1 fruit fly cellular context compared by ENCODE assay signal in the genomic region with DNA sequence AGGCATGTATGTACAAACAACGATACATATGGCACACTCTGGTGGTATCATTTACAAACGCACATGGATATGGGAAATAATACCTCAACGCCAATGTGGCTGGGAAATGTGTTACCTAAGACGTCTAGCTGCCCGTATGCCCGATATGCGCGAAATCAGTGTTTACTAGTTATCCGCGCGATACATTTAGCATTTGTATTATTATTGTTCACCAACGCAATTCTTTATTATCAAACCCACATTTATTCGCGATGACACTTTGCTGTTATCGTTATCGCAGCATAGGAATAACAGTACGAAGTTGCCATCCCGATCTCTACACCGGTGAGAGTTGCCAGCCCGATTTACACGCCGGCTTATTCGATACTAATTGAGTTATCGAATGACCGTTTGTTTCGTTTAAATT.
TF ChIP-seq lines count a peak whose summit lies in the region.

A gene (minus strand): TSS at position 294 of the 406 bp plus-strand sequence.

TF ChIP-seq in whole organism, embryonic, 481 proteins besides CTCF, POLR2A, EP300 and RAD21 (continued from another document and continues in another):
- TF ChIP-seq CG18619 (GFP tag; optimal IDR thresholded peaks at IDR 0.05; lab: Kevin White, UChicago): no peak
- TF ChIP-seq Aef1 (GFP tag; IDR thresholded peaks at IDR 0.05; lab: Robert Waterston, UW): no peak
- no peak for TF ChIP-seq Vsx1 (GFP tag; optimal IDR thresholded peaks at IDR 0.05; lab: Kevin White, UChicago)
- TF ChIP-seq CG12219 (GFP tag; optimal IDR thresholded peaks at IDR 0.05; lab: Kevin White, UChicago): no peak
- TF ChIP-seq Nf-YC (tag; optimal IDR thresholded peaks at IDR 0.05; lab: Kevin White, UChicago): no peak
- TF ChIP-seq CG4617 (GFP tag; optimal IDR thresholded peaks at IDR 0.05; lab: Kevin White, UChicago; ENCODE audit: borderline replicate concordance): peak; percentile 63
- TF ChIP-seq Opbp (GFP tag; IDR thresholded peaks at IDR 0.05; lab: Robert Waterston, UW; ENCODE audit: partially characterized antibody): no peak; the same call in 1 of the 3 replicates
- no peak for TF ChIP-seq CG10565 (GFP tag; optimal IDR thresholded peaks at IDR 0.05; lab: Kevin White, UChicago)
- TF ChIP-seq CG4424 (GFP tag; optimal IDR thresholded peaks at IDR 0.05; lab: Kevin White, UChicago): peak; percentile 29
- TF ChIP-seq mam (GFP tag; optimal IDR thresholded peaks at IDR 0.05; lab: Kevin White, UChicago): no peak
- TF ChIP-seq CG31224 (GFP tag; IDR thresholded peaks at IDR 0.05; lab: Robert Waterston, UW): no peak
- TF ChIP-seq cg (GFP tag; optimal IDR thresholded peaks at IDR 0.05; lab: Kevin White, UChicago): peak; percentile 15
- no peak for TF ChIP-seq CG15601 (tag; optimal IDR thresholded peaks at IDR 0.05; lab: Kevin White, UChicago)
- no peak for TF ChIP-seq crol (GFP tag; IDR thresholded peaks at IDR 0.05; lab: Robert Waterston, UW)
- no peak for TF ChIP-seq Oaz (GFP tag; IDR thresholded peaks at IDR 0.05; lab: Robert Waterston, UW)
- no peak for TF ChIP-seq dati (GFP tag; IDR thresholded peaks at IDR 0.05; lab: Robert Waterston, UW)
- no peak for TF ChIP-seq bowl (GFP tag; IDR thresholded peaks at IDR 0.05; lab: Robert Waterston, UW)
- TF ChIP-seq Bgb (GFP tag; IDR thresholded peaks at IDR 0.05; lab: Robert Waterston, UW; ENCODE audit: partially characterized antibody): peak; percentile 77
- TF ChIP-seq mirr (GFP tag; optimal IDR thresholded peaks at IDR 0.05; lab: Kevin White, UChicago): no peak
- no peak for TF ChIP-seq wdn (GFP tag; IDR thresholded peaks at IDR 0.05; lab: Robert Waterston, UW)
- TF ChIP-seq Atf6 (GFP tag; IDR thresholded peaks at IDR 0.05; lab: Robert Waterston, UW): 0 out of 2 replicates have a peak, but pooled peaks have one; percentile 12
- TF ChIP-seq cwo (GFP tag; optimal IDR thresholded peaks at IDR 0.05; lab: Kevin White, UChicago): no peak
- TF ChIP-seq CG14965 (GFP tag; optimal IDR thresholded peaks at IDR 0.05; lab: Kevin White, UChicago; ENCODE audit: borderline replicate concordance): no peak
- no peak for TF ChIP-seq Poxn (GFP tag; IDR thresholded peaks at IDR 0.05; lab: Robert Waterston, UW)
- TF ChIP-seq ems (GFP tag; optimal IDR thresholded peaks at IDR 0.05; lab: Kevin White, UChicago): no peak
- TF ChIP-seq cad (GFP tag; optimal IDR thresholded peaks at IDR 0.05; lab: Kevin White, UChicago): no peak
- no peak for TF ChIP-seq CG14441 (GFP tag; IDR thresholded peaks at IDR 0.05; lab: Robert Waterston, UW)
- no peak for TF ChIP-seq hb (GFP tag; IDR thresholded peaks at IDR 0.05; lab: Robert Waterston, UW; ENCODE audit: partially characterized antibody)
- TF ChIP-seq CG15073 (GFP tag; optimal IDR thresholded peaks at IDR 0.05; lab: Kevin White, UChicago): no peak
- TF ChIP-seq CG1603 (tag; optimal IDR thresholded peaks at IDR 0.05; lab: Kevin White, UChicago): peak; percentile 83
- no peak for TF ChIP-seq pros (GFP tag; optimal IDR thresholded peaks at IDR 0.05; lab: Kevin White, UChicago)
- TF ChIP-seq NK7.1 (GFP tag; optimal IDR thresholded peaks at IDR 0.05; lab: Kevin White, UChicago): no peak
- no peak for TF ChIP-seq Dad (GFP tag; optimal IDR thresholded peaks at IDR 0.05; lab: Kevin White, UChicago)
- no peak for TF ChIP-seq CG2875 (GFP tag; optimal IDR thresholded peaks at IDR 0.05; lab: Kevin White, UChicago)
- no peak for TF ChIP-seq ap (GFP tag; IDR thresholded peaks at IDR 0.05; lab: Robert Waterston, UW)
- no peak for TF ChIP-seq CG17385 (GFP tag; optimal IDR thresholded peaks at IDR 0.05; lab: Kevin White, UChicago)
- no peak for TF ChIP-seq insv (GFP tag; optimal IDR thresholded peaks at IDR 0.05; lab: Kevin White, UChicago)
- TF ChIP-seq E2f2 (GFP tag; IDR thresholded peaks at IDR 0.05; lab: Robert Waterston, UW): peak; percentile 74
- no peak for TF ChIP-seq CG12236 (GFP tag; optimal IDR thresholded peaks at IDR 0.05; lab: Kevin White, UChicago)
- peak; percentile 38 for TF ChIP-seq lilli (GFP tag; optimal IDR thresholded peaks at IDR 0.05; lab: Kevin White, UChicago)
- no peak for TF ChIP-seq Sry-β (GFP tag; optimal IDR thresholded peaks at IDR 0.05; lab: Kevin White, UChicago)
- TF ChIP-seq pita (GFP tag; optimal IDR thresholded peaks at IDR 0.05; lab: Kevin White, UChicago): no peak
- TF ChIP-seq CG11398 (GFP tag; optimal IDR thresholded peaks at IDR 0.05; lab: Kevin White, UChicago): no peak
- TF ChIP-seq ab (GFP tag; optimal IDR thresholded peaks at IDR 0.05; lab: Kevin White, UChicago): no peak
- TF ChIP-seq CG1529 (GFP tag; optimal IDR thresholded peaks at IDR 0.05; lab: Kevin White, UChicago): no peak
- TF ChIP-seq usp (GFP tag; optimal IDR thresholded peaks at IDR 0.05; lab: Kevin White, UChicago): no peak
- TF ChIP-seq tio (GFP tag; optimal IDR thresholded peaks at IDR 0.05; lab: Kevin White, UChicago): no peak
- TF ChIP-seq gce (GFP tag; IDR thresholded peaks at IDR 0.05; lab: Robert Waterston, UW): no peak
- no peak for TF ChIP-seq ase (GFP tag; IDR thresholded peaks at IDR 0.05; lab: Robert Waterston, UW)
- TF ChIP-seq croc (GFP tag; conservative IDR thresholded peaks at IDR 0.05; lab: Robert Waterston, UW): no peak
- TF ChIP-seq jigr1 (GFP tag; IDR thresholded peaks at IDR 0.05; lab: Robert Waterston, UW): no peak
- TF ChIP-seq pb (GFP tag; optimal IDR thresholded peaks at IDR 0.05; lab: Kevin White, UChicago): no peak
- no peak for TF ChIP-seq tll (GFP tag; optimal IDR thresholded peaks at IDR 0.05; lab: Kevin White, UChicago)
- TF ChIP-seq slou (GFP tag; optimal IDR thresholded peaks at IDR 0.05; lab: Kevin White, UChicago): no peak
- TF ChIP-seq CG10267 (tag; optimal IDR thresholded peaks at IDR 0.05; lab: Kevin White, UChicago): peak; percentile 52
- no peak for TF ChIP-seq CG8089 (GFP tag; optimal IDR thresholded peaks at IDR 0.05; lab: Kevin White, UChicago)
- no peak for TF ChIP-seq CG8388 (GFP tag; optimal IDR thresholded peaks at IDR 0.05; lab: Kevin White, UChicago)
- no peak for TF ChIP-seq CG13775 (GFP tag; optimal IDR thresholded peaks at IDR 0.05; lab: Kevin White, UChicago)
- TF ChIP-seq CG7786 (GFP tag; optimal IDR thresholded peaks at IDR 0.05; lab: Kevin White, UChicago): no peak
- TF ChIP-seq nerfin-2 (GFP tag; IDR thresholded peaks at IDR 0.05; lab: Robert Waterston, UW; ENCODE audit: partially characterized antibody): peak; percentile 58; the same call in 1 of the 2 replicates
- peak; percentile 42 for TF ChIP-seq her (GFP tag; optimal IDR thresholded peaks at IDR 0.05; lab: Kevin White, UChicago)
- TF ChIP-seq BEAF-32 (GFP tag; optimal IDR thresholded peaks at IDR 0.05; lab: Kevin White, UChicago): peak; percentile 65
- no peak for TF ChIP-seq Side (GFP tag; optimal IDR thresholded peaks at IDR 0.05; lab: Kevin White, UChicago)
- no peak for TF ChIP-seq vvl (GFP tag; IDR thresholded peaks at IDR 0.05; lab: Robert Waterston, UW)
- no peak for TF ChIP-seq toy (GFP tag; IDR thresholded peaks at IDR 0.05; lab: Robert Waterston, UW)
- TF ChIP-seq CG12104 (GFP tag; optimal IDR thresholded peaks at IDR 0.05; lab: Kevin White, UChicago): no peak
- no peak for TF ChIP-seq CG10274 (GFP tag; optimal IDR thresholded peaks at IDR 0.05; lab: Kevin White, UChicago)
- no peak for TF ChIP-seq ara (GFP tag; IDR thresholded peaks at IDR 0.05; lab: Robert Waterston, UW)
- no peak for TF ChIP-seq Rx (GFP tag; IDR thresholded peaks at IDR 0.05; lab: Robert Waterston, UW)
- no peak for TF ChIP-seq chif (GFP tag; optimal IDR thresholded peaks at IDR 0.05; lab: Kevin White, UChicago)
- TF ChIP-seq sr (GFP tag; IDR thresholded peaks at IDR 0.05; lab: Robert Waterston, UW): no peak
- TF ChIP-seq luna (GFP tag; optimal IDR thresholded peaks at IDR 0.05; lab: Kevin White, UChicago): no peak
- peak; percentile 91 for TF ChIP-seq CG30020 (tag; optimal IDR thresholded peaks at IDR 0.05; lab: Kevin White, UChicago)
- no peak for TF ChIP-seq CG6813 (GFP tag; optimal IDR thresholded peaks at IDR 0.05; lab: Kevin White, UChicago)
- TF ChIP-seq crp (GFP tag; optimal IDR thresholded peaks at IDR 0.05; lab: Kevin White, UChicago): no peak
- TF ChIP-seq CG3847 (GFP tag; IDR thresholded peaks at IDR 0.05; lab: Robert Waterston, UW): no peak; the same call in 1 of the 2 replicates
- TF ChIP-seq CG10462 (GFP tag; optimal IDR thresholded peaks at IDR 0.05; lab: Kevin White, UChicago): no peak
- TF ChIP-seq dpn (GFP tag; optimal IDR thresholded peaks at IDR 0.05; lab: Kevin White, UChicago): no peak
- no peak for TF ChIP-seq Nf-YB (GFP tag; optimal IDR thresholded peaks at IDR 0.05; lab: Kevin White, UChicago)
- no peak for TF ChIP-seq H2.0 (GFP tag; IDR thresholded peaks at IDR 0.05; lab: Robert Waterston, UW)
- peak; percentile 97 for TF ChIP-seq stwl (tag; optimal IDR thresholded peaks at IDR 0.05; lab: Kevin White, UChicago)
- peak; percentile 67 for TF ChIP-seq CG14710 (tag; optimal IDR thresholded peaks at IDR 0.05; lab: Kevin White, UChicago)
- peak; percentile 50; the same call in 1 of the 3 replicates for TF ChIP-seq Doc3 (GFP tag; IDR thresholded peaks at IDR 0.05; lab: Robert Waterston, UW; ENCODE audit: partially characterized antibody)
- TF ChIP-seq vnd (GFP tag; IDR thresholded peaks at IDR 0.05; lab: Robert Waterston, UW; ENCODE audit: partially characterized antibody): no peak
- TF ChIP-seq zen (tag; optimal IDR thresholded peaks at IDR 0.05; lab: Kevin White, UChicago): no peak
- no peak for TF ChIP-seq CG15269 (tag; optimal IDR thresholded peaks at IDR 0.05; lab: Kevin White, UChicago)
- no peak for TF ChIP-seq ftz-f1 (GFP tag; optimal IDR thresholded peaks at IDR 0.05; lab: Kevin White, UChicago)
- peak; percentile 0 for TF ChIP-seq Spps (tag; optimal IDR thresholded peaks at IDR 0.05; lab: Kevin White, UChicago)
- peak; percentile 62 for TF ChIP-seq YL-1 (GFP tag; optimal IDR thresholded peaks at IDR 0.05; lab: Kevin White, UChicago)
- TF ChIP-seq HLH4C (GFP tag; IDR thresholded peaks at IDR 0.05; lab: Robert Waterston, UW; ENCODE audit: partially characterized antibody): peak; percentile 80
- TF ChIP-seq CG11696 (GFP tag; IDR thresholded peaks at IDR 0.05; lab: Robert Waterston, UW): no peak
- no peak for TF ChIP-seq peb (GFP tag; IDR thresholded peaks at IDR 0.05; lab: Robert Waterston, UW)
- no peak for TF ChIP-seq Jarid2 (GFP tag; optimal IDR thresholded peaks at IDR 0.05; lab: Kevin White, UChicago)
- TF ChIP-seq Sin3A (optimal IDR thresholded peaks at IDR 0.05; lab: Kevin White, UChicago): peak; percentile 17
- no peak for TF ChIP-seq CG4730 (GFP tag; IDR thresholded peaks at IDR 0.05; lab: Robert Waterston, UW)
- TF ChIP-seq CG2129 (GFP tag; IDR thresholded peaks at IDR 0.05; lab: Robert Waterston, UW; ENCODE audit: partially characterized antibody): no peak
- TF ChIP-seq Max (GFP tag; optimal IDR thresholded peaks at IDR 0.05; lab: Kevin White, UChicago): peak; percentile 23
- no peak for TF ChIP-seq CG11085 (GFP tag; IDR thresholded peaks at IDR 0.05; lab: Robert Waterston, UW)
- TF ChIP-seq maf-S (GFP tag; optimal IDR thresholded peaks at IDR 0.05; lab: Kevin White, UChicago): no peak
- TF ChIP-seq CG11247 (GFP tag; IDR thresholded peaks at IDR 0.05; lab: Robert Waterston, UW): no peak
- TF ChIP-seq CG32767 (GFP tag; IDR thresholded peaks at IDR 0.05; lab: Robert Waterston, UW): peak; percentile 71; the same call in 1 of the 2 replicates
- peak in 1 of 3 experiments; percentile 17 for TF ChIP-seq Stat92E (GFP tag; optimal IDR thresholded peaks at IDR 0.05; lab: Kevin White, UChicago)
- no peak for TF ChIP-seq CG11456 (GFP tag; IDR thresholded peaks at IDR 0.05; lab: Robert Waterston, UW)
- TF ChIP-seq chinmo (GFP tag; IDR thresholded peaks at IDR 0.05; lab: Robert Waterston, UW; ENCODE audit: partially characterized antibody): peak; percentile 76; the same call in 2 of the 4 replicates
- TF ChIP-seq wek (GFP tag; optimal IDR thresholded peaks at IDR 0.05; lab: Kevin White, UChicago): peak; percentile 4
- TF ChIP-seq nerfin-1 (tag; optimal IDR thresholded peaks at IDR 0.05; lab: Kevin White, UChicago): peak; percentile 93
- no peak for TF ChIP-seq tin (GFP tag; optimal IDR thresholded peaks at IDR 0.05; lab: Kevin White, UChicago)
- no peak for TF ChIP-seq CG6654 (GFP tag; optimal IDR thresholded peaks at IDR 0.05; lab: Kevin White, UChicago)
- TF ChIP-seq CG34224 (GFP tag; IDR thresholded peaks at IDR 0.05; lab: Robert Waterston, UW; ENCODE audit: partially characterized antibody): peak; percentile 56
- TF ChIP-seq Hmr (GFP tag; optimal IDR thresholded peaks at IDR 0.05; lab: Kevin White, UChicago): no peak
- TF ChIP-seq CG13894 (tag; optimal IDR thresholded peaks at IDR 0.05; lab: Kevin White, UChicago): no peak
- no peak for TF ChIP-seq CG10209 (GFP tag; optimal IDR thresholded peaks at IDR 0.05; lab: Kevin White, UChicago)
- peak; percentile 13 for TF ChIP-seq bigmax (GFP tag; optimal IDR thresholded peaks at IDR 0.05; lab: Kevin White, UChicago)
- no peak for TF ChIP-seq CG17802 (tag; optimal IDR thresholded peaks at IDR 0.05; lab: Kevin White, UChicago)
- TF ChIP-seq CG7357 (GFP tag; IDR thresholded peaks at IDR 0.05; lab: Robert Waterston, UW): no peak
- no peak for TF ChIP-seq CG11093 (GFP tag; IDR thresholded peaks at IDR 0.05; lab: Robert Waterston, UW)
- no peak for TF ChIP-seq CG4282 (GFP tag; optimal IDR thresholded peaks at IDR 0.05; lab: Kevin White, UChicago)
- no peak for TF ChIP-seq scrt (GFP tag; optimal IDR thresholded peaks at IDR 0.05; lab: Kevin White, UChicago)
- TF ChIP-seq CG11504 (tag; optimal IDR thresholded peaks at IDR 0.05; lab: Kevin White, UChicago): no peak
- TF ChIP-seq CG8478 (optimal IDR thresholded peaks at IDR 0.05; lab: Kevin White, UChicago): no peak
- no peak for TF ChIP-seq CG12391 (tag; optimal IDR thresholded peaks at IDR 0.05; lab: Kevin White, UChicago)
- no peak for TF ChIP-seq CG1832 (GFP tag; optimal IDR thresholded peaks at IDR 0.05; lab: Kevin White, UChicago)
- no peak for TF ChIP-seq ranshi (GFP tag; IDR thresholded peaks at IDR 0.05; lab: Robert Waterston, UW)
- no peak for TF ChIP-seq CG18262 (tag; optimal IDR thresholded peaks at IDR 0.05; lab: Kevin White, UChicago)
- no peak for TF ChIP-seq CG13123 (GFP tag; optimal IDR thresholded peaks at IDR 0.05; lab: Kevin White, UChicago)
- no peak for TF ChIP-seq tna (GFP tag; IDR thresholded peaks at IDR 0.05; lab: Robert Waterston, UW; ENCODE audit: partially characterized antibody)
- TF ChIP-seq bcd (GFP tag; optimal IDR thresholded peaks at IDR 0.05; lab: Kevin White, UChicago): no peak
- TF ChIP-seq PHDP (tag; optimal IDR thresholded peaks at IDR 0.05; lab: Kevin White, UChicago): no peak
- TF ChIP-seq sens-2 (GFP tag; IDR thresholded peaks at IDR 0.05; lab: Robert Waterston, UW): no peak
- no peak for TF ChIP-seq CG4360 (GFP tag; IDR thresholded peaks at IDR 0.05; lab: Robert Waterston, UW)
- no peak for TF ChIP-seq CG10959 (GFP tag; IDR thresholded peaks at IDR 0.05; lab: Robert Waterston, UW)
